Fruit fly (Drosophila melanogaster) whole organism, embryonic: Measurements from ENCODE around the gene srl.
A peak's percentile ranks its signal among the peaks of the same experiment; 100 is the strongest.

Experiments
- ATbp ChIP-seq: fragments of 200-800 bp; sonication (Bioruptor generic); optimal IDR thresholded peaks from 2 replicates; lab custom pipeline; 2017; ENCODE audit warnings: missing biosample characterization, mild to moderate bottlenecking, missing genetic modification characterization, missing genetic modification reagents
- BEAF-32 ChIP-seq: fragments of 200-800 bp; sonication (Bioruptor generic); optimal IDR thresholded peaks from 3 replicates; lab custom pipeline; 2017; ENCODE audit warnings: missing biosample characterization, missing genetic modification characterization, mild to moderate bottlenecking, moderate library complexity, missing genetic modification reagents
- CG10147 ChIP-seq: fragments of 200-800 bp; sonication (Bioruptor generic); optimal IDR thresholded peaks from 2 replicates; lab custom pipeline; 2019; ENCODE audit warnings: missing biosample characterization, mild to moderate bottlenecking, missing genetic modification characterization, moderate library complexity
- CG10366 ChIP-seq: fragments of 200-800 bp; sonication (Bioruptor generic); IDR thresholded peaks from 2 replicates; pipeline ENCODE4 v1.3.6; 2022; ENCODE audit warnings: missing biosample characterization, missing genetic modification characterization
- CG10431 ChIP-seq: fragments of 200-800 bp; sonication (Bioruptor generic); optimal IDR thresholded peaks from 3 replicates; lab custom pipeline; 2018; ENCODE audit warnings: missing biosample characterization, mild to moderate bottlenecking, missing genetic modification characterization
- CG10565 ChIP-seq: fragments of 200-800 bp; sonication (Bioruptor generic); optimal IDR thresholded peaks from 3 replicates; lab custom pipeline; 2016; ENCODE audit warnings: missing biosample characterization, mild to moderate bottlenecking, missing genetic modification characterization
- CG13424 ChIP-seq: fragments of 200-800 bp; sonication (Bioruptor generic); optimal IDR thresholded peaks from 2 replicates; lab custom pipeline; 2019; ENCODE audit warnings: missing biosample characterization, mild to moderate bottlenecking, missing genetic modification characterization, moderate library complexity
- CG14441 ChIP-seq: fragments of 200-800 bp; sonication (Bioruptor generic); IDR thresholded peaks from 2 replicates; pipeline ENCODE4 v1.3.6; 2022; ENCODE audit warnings: missing biosample characterization, missing genetic modification characterization
- CG15514 ChIP-seq: fragments of 200-800 bp; sonication (Bioruptor generic); optimal IDR thresholded peaks from 3 replicates; lab custom pipeline; 2017; ENCODE audit warnings: missing biosample characterization, missing genetic modification characterization, mild to moderate bottlenecking, moderate library complexity, missing genetic modification reagents
- CG17568 ChIP-seq: fragments of 200-800 bp; sonication (Bioruptor generic); optimal IDR thresholded peaks from 2 replicates; lab custom pipeline; 2018; ENCODE audit warnings: missing biosample characterization, mild to moderate bottlenecking, missing genetic modification characterization, moderate library complexity
- CG17612 ChIP-seq: fragments of 200-800 bp; sonication (Bioruptor generic); IDR thresholded peaks from 2 replicates; pipeline ENCODE4 v1.3.6; 2022; ENCODE audit warnings: missing biosample characterization, missing genetic modification characterization
- CG30020 ChIP-seq: fragments of 200-800 bp; optimal IDR thresholded peaks from 2 replicates; lab custom pipeline; 2019; ENCODE audit warnings: missing biosample characterization, mild to moderate bottlenecking, missing genetic modification characterization, moderate library complexity
- CG31224 ChIP-seq: fragments of 200-800 bp; sonication (Bioruptor generic); IDR thresholded peaks from 2 replicates; pipeline ENCODE4 v1.3.6; 2022; ENCODE audit warnings: missing biosample characterization, missing genetic modification characterization
- CG3995 ChIP-seq: fragments of 200-800 bp; sonication (Bioruptor generic); optimal IDR thresholded peaks from 3 replicates; lab custom pipeline; 2016; ENCODE audit warnings: missing biosample characterization, missing genetic modification characterization
- CG42726 ChIP-seq: fragments of 200-800 bp; sonication (Bioruptor generic); IDR thresholded peaks from 2 replicates; pipeline ENCODE4 v1.3.6; 2022; ENCODE audit warnings: missing biosample characterization, missing genetic modification characterization; ENCODE audit not compliant: partially characterized antibody
- CG4328 ChIP-seq: fragments of 200-800 bp; sonication (Bioruptor generic); optimal IDR thresholded peaks from 3 replicates; lab custom pipeline; 2017; ENCODE audit warnings: missing biosample characterization, missing genetic modification reagents, missing genetic modification characterization
- CG5953 ChIP-seq: fragments of 200-800 bp; sonication (Bioruptor generic); IDR thresholded peaks from 2 replicates; pipeline ENCODE4 v1.3.6; 2022; ENCODE audit warnings: missing biosample characterization, missing genetic modification characterization
- CG6689 ChIP-seq: fragments of 200-800 bp; sonication (Bioruptor generic); IDR thresholded peaks from 2 replicates; pipeline ENCODE4 v1.3.6; 2022; ENCODE audit warnings: missing biosample characterization, missing genetic modification characterization
- CG7839 ChIP-seq: fragments of 200-800 bp; sonication (Bioruptor generic); optimal IDR thresholded peaks from 3 replicates; lab custom pipeline; 2018; ENCODE audit warnings: missing biosample characterization, mild to moderate bottlenecking, missing genetic modification characterization, moderate library complexity
- CHES-1-like ChIP-seq: fragments of 200-800 bp; sonication (Bioruptor generic); optimal IDR thresholded peaks from 2 replicates; lab custom pipeline; 2016; ENCODE audit warnings: missing biosample characterization, missing genetic modification characterization
- GATAe ChIP-seq: fragments of 200-800 bp; sonication (Bioruptor generic); conservative IDR thresholded peaks from 2 replicates; pipeline ENCODE4 v1.3.6; 2022; ENCODE audit warnings: missing biosample characterization, missing genetic modification characterization
- H2.0 ChIP-seq: fragments of 200-800 bp; sonication (Bioruptor generic); IDR thresholded peaks from 2 replicates; pipeline ENCODE4 v1.3.6; 2022; ENCODE audit warnings: missing biosample characterization, missing genetic modification characterization
- HHEX ChIP-seq: fragments of 200-800 bp; sonication (Bioruptor generic); optimal IDR thresholded peaks from 3 replicates; lab custom pipeline; 2017; ENCODE audit warnings: missing biosample characterization, mild to moderate bottlenecking, missing genetic modification characterization, missing genetic modification reagents
- HLH4C ChIP-seq: fragments of 200-800 bp; sonication (Bioruptor generic); IDR thresholded peaks from 3 replicates; pipeline ENCODE4 v1.3.6; 2022; ENCODE audit warnings: missing biosample characterization, missing genetic modification characterization; ENCODE audit not compliant: partially characterized antibody
- Hr51 ChIP-seq, 2 experiments: fragments of 200-800 bp; sonication (Bioruptor generic); optimal IDR thresholded peaks; 2 replicates in 1 of 2; 3 replicates in 1 of 2; lab custom pipeline; 2016 to 2018; ENCODE audit warnings: missing biosample characterization in 2 of 2, missing genetic modification characterization in 2 of 2, mild to moderate bottlenecking in 1 of 2, moderate library complexity in 1 of 2
- MESR4 ChIP-seq: fragments of 200-800 bp; sonication (Bioruptor generic); optimal IDR thresholded peaks from 2 replicates; lab custom pipeline; 2018; ENCODE audit warnings: missing biosample characterization, mild to moderate bottlenecking, missing genetic modification characterization, moderate library complexity
- Optix ChIP-seq: fragments of 200-800 bp; sonication (Bioruptor generic); IDR thresholded peaks from 3 replicates; pipeline ENCODE4 v1.3.6; 2022; ENCODE audit warnings: missing biosample characterization, missing genetic modification characterization
- Xbp1 ChIP-seq: fragments of 200-800 bp; sonication (Bioruptor generic); optimal IDR thresholded peaks from 3 replicates; lab custom pipeline; 2016; ENCODE audit warnings: missing biosample characterization, mild to moderate bottlenecking, missing genetic modification characterization
- YL-1 ChIP-seq: fragments of 200-800 bp; sonication (Bioruptor generic); optimal IDR thresholded peaks from 3 replicates; lab custom pipeline; 2017; ENCODE audit warnings: missing biosample characterization, mild to moderate bottlenecking, missing genetic modification characterization
- bbx ChIP-seq: fragments of 200-800 bp; sonication (Bioruptor generic); IDR thresholded peaks from 2 replicates; pipeline ENCODE4 v1.3.6; 2022; ENCODE audit warnings: missing biosample characterization, missing genetic modification characterization; ENCODE audit not compliant: partially characterized antibody
- bowl ChIP-seq: fragments of 200-800 bp; sonication (Bioruptor generic); IDR thresholded peaks from 2 replicates; pipeline ENCODE4 v1.3.6; 2022; ENCODE audit warnings: missing biosample characterization, missing genetic modification characterization
- br ChIP-seq: fragments of >200 bp; optimal IDR thresholded peaks from 2 replicates; lab custom pipeline; 2017
- cato ChIP-seq: fragments of 200-800 bp; sonication (Bioruptor generic); optimal IDR thresholded peaks from 2 replicates; lab custom pipeline; 2016; ENCODE audit warnings: missing biosample characterization, missing genetic modification characterization, borderline replicate concordance
- dm ChIP-seq: fragments of 200-800 bp; sonication (Bioruptor generic); optimal IDR thresholded peaks from 3 replicates; lab custom pipeline; 2016; ENCODE audit warnings: missing biosample characterization, missing genetic modification characterization
- fd64A ChIP-seq: fragments of 200-800 bp; sonication (Bioruptor generic); optimal IDR thresholded peaks from 3 replicates; lab custom pipeline; 2018; ENCODE audit warnings: missing biosample characterization, mild to moderate bottlenecking, missing genetic modification characterization
- gsb-n ChIP-seq: fragments of 200-800 bp; sonication (Bioruptor generic); optimal IDR thresholded peaks from 3 replicates; lab custom pipeline; 2018; ENCODE audit warnings: missing biosample characterization, mild to moderate bottlenecking, missing genetic modification characterization
- h ChIP-seq: fragments of >200 bp; optimal IDR thresholded peaks from 2 replicates; lab custom pipeline; 2017
- hb ChIP-seq: fragments of 200-800 bp; sonication (Bioruptor generic); IDR thresholded peaks from 3 replicates; pipeline ENCODE4 v1.3.6; 2022; ENCODE audit warnings: missing biosample characterization, missing genetic modification characterization; ENCODE audit not compliant: partially characterized antibody
- kah ChIP-seq: fragments of 200-800 bp; sonication (Bioruptor generic); optimal IDR thresholded peaks from 2 replicates; lab custom pipeline; 2018; ENCODE audit warnings: missing biosample characterization, mild to moderate bottlenecking, missing genetic modification characterization
- p53 ChIP-seq: fragments of 200-800 bp; sonication (Bioruptor generic); optimal IDR thresholded peaks from 2 replicates; lab custom pipeline; 2016; ENCODE audit warnings: missing biosample characterization, missing genetic modification characterization
- pfk ChIP-seq: fragments of 200-800 bp; sonication (Bioruptor generic); optimal IDR thresholded peaks from 2 replicates; lab custom pipeline; 2018; ENCODE audit warnings: missing biosample characterization, mild to moderate bottlenecking, missing genetic modification characterization, moderate library complexity
- salm ChIP-seq: fragments of 200-800 bp; sonication (Bioruptor generic); optimal IDR thresholded peaks from 2 replicates; lab custom pipeline; 2018; ENCODE audit warnings: missing biosample characterization, mild to moderate bottlenecking, missing genetic modification characterization
- sc ChIP-seq, 3 experiments: fragments of >200 bp in 2 of 3; fragments of 200-800 bp in 1 of 3; sonication (Bioruptor generic) in 1 of 3; optimal IDR thresholded peaks; 2 replicates in 2 of 3; 3 replicates in 1 of 3; lab custom pipeline; 2017; ENCODE audit warnings: mild to moderate bottlenecking in 1 of 3, missing biosample characterization in 1 of 3, missing genetic modification characterization in 1 of 3, missing genetic modification reagents in 1 of 3
- sr ChIP-seq: fragments of 200-800 bp; sonication (Bioruptor generic); IDR thresholded peaks from 3 replicates; pipeline ENCODE4 v1.3.6; 2022; ENCODE audit warnings: missing biosample characterization, missing genetic modification characterization
- ssp ChIP-seq: fragments of 200-800 bp; sonication (Bioruptor generic); IDR thresholded peaks from 2 replicates; pipeline ENCODE4 v1.3.6; 2022; ENCODE audit warnings: missing biosample characterization, missing genetic modification characterization
- tio ChIP-seq: fragments of 200-800 bp; sonication (Bioruptor generic); optimal IDR thresholded peaks from 2 replicates; lab custom pipeline; 2017; ENCODE audit warnings: missing biosample characterization, missing genetic modification characterization, inconsistent platforms
- vnd ChIP-seq: fragments of 200-800 bp; sonication (Bioruptor generic); IDR thresholded peaks from 3 replicates; pipeline ENCODE4 v1.3.6; 2022; ENCODE audit warnings: missing biosample characterization, missing genetic modification characterization; ENCODE audit not compliant: partially characterized antibody
- wdn ChIP-seq: fragments of 200-800 bp; sonication (Bioruptor generic); IDR thresholded peaks from 2 replicates; pipeline ENCODE4 v1.3.6; 2022; ENCODE audit warnings: missing biosample characterization, missing genetic modification characterization

srl gene

DNA sequence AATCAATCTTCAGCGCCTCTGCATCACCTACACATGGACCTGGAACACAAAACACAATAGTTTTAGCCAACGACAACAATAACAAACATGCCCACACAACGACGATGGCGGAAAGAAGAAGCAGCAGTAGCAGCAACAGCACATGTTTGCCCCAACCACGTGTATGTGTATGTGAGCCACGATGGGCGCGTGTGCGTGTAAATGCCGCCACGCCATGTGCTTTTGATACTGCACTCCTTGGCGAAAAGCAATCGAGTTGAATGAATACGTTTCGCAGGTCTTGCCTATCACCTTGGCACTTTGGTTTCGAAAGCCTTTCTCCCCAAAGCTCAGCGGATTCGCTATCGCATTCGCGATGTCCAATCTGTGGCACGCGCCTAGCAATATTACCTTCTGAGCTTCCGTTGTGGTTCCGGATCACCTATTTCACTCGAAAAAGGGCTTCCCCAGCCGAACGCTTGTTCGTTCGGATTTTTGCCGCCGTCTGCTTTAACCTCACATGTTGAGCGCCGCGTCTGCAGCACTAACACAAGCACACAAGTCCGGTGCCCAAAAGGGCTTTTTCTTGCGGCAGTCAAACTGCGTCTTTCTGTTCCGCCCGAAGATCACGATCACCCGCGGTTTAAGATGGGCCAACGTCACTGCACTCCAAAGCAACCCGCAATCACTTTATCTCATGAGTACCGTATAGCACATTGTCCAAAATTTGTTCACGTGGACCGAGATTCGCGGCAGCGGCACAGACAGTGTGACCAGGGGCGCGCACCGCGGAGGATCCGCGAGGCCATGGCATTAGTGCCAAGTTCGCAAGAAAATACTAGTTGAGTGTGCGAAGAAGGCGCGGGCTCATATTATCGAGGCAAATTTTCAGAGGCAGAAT lies at the start of gene srl (continued):
- TF ChIP-seq CG6689 (GFP tag; lab: Robert Waterston, UW) (no peak), CHES-1-like (GFP tag; lab: Kevin White, UChicago) (peak; percentile 14), HLH4C (peak; percentile 46; the same call in 2 of the 3 replicates), CG14441 (GFP tag; lab: Robert Waterston, UW) (no peak), CG10366 (no peak), CG30020 (tag; lab: Kevin White, UChicago) (peak; percentile 50), YL-1 (peak; percentile 94), H2.0 (GFP tag; lab: Robert Waterston, UW) (no peak), HHEX (GFP tag; lab: Kevin White, UChicago) (no peak), CG42726 (GFP tag; lab: Robert Waterston, UW) (0 out of 2 replicates have a peak, but pooled peaks have one; percentile 10), gsb-n (no peak), CG15514 (GFP tag; lab: Kevin White, UChicago) (peak; percentile 69), ssp (GFP tag; lab: Robert Waterston, UW) (no peak), CG31224 (no peak), kah (GFP tag; lab: Kevin White, UChicago) (peak; percentile 17), GATAe (no peak), fd64A (GFP tag; lab: Kevin White, UChicago) (no peak), Optix (GFP tag; lab: Robert Waterston, UW) (no peak), bowl (GFP tag; lab: Robert Waterston, UW) (no peak), hb (no peak), CG4328 (no peak), cato (GFP tag; lab: Kevin White, UChicago) (no peak), CG10565 (GFP tag; lab: Kevin White, UChicago) (no peak), bbx (GFP tag; lab: Robert Waterston, UW) (0 out of 2 replicates have a peak, but pooled peaks have one; percentile 41), BEAF-32 (GFP tag; lab: Kevin White, UChicago) (peak; percentile 47), CG10147 (GFP tag; lab: Kevin White, UChicago) (no peak), sr (peak; percentile 76), h (no peak), CG17612 (GFP tag; lab: Robert Waterston, UW) (no peak), ATbp (GFP tag; lab: Kevin White, UChicago) (no peak), wdn (GFP tag; lab: Robert Waterston, UW) (no peak), sc (optimal IDR thresholded peaks at IDR 0.05; lab: Kevin White, UChicago) (no peak), sc (GFP tag; optimal IDR thresholded peaks at IDR 0.05; lab: Kevin White, UChicago) (no peak), CG3995 (GFP tag; lab: Kevin White, UChicago) (peak; percentile 9), salm (tag; lab: Kevin White, UChicago) (no peak), dm (peak; percentile 98), CG13424 (tag; lab: Kevin White, UChicago) (no peak), Hr51 (GFP tag; optimal IDR thresholded peaks at IDR 0.05; lab: Kevin White, UChicago) (no peak), Xbp1 (no peak), MESR4 (GFP tag; lab: Kevin White, UChicago) (peak; percentile 95), CG10431 (GFP tag; lab: Kevin White, UChicago) (no peak), p53 (peak; percentile 30), br (lab: Kevin White, UChicago) (no peak), CG5953 (GFP tag; lab: Robert Waterston, UW) (no peak), CG17568 (no peak), pfk (GFP tag; lab: Kevin White, UChicago) (peak; percentile 13), CG7839 (no peak), vnd (GFP tag; lab: Robert Waterston, UW) (0 out of 3 replicates have a peak, but pooled peaks have one; percentile 19), tio (GFP tag; lab: Kevin White, UChicago) (no peak)
